Worm (Caenorhabditis elegans): Measurements from ENCODE around the gene tram-1.

Gene tram-1

ce11 chrIV:10243276-10243675 is 22.2 kb upstream of the tram-1 start, which contains the start of gene tkt-1 (continued):
- no peak for TF ChIP-seq F26F4.8 (GFP tag; conservative IDR thresholded peaks at IDR 0.05)
- no peak for TF ChIP-seq F10B5.3 (tag; optimal IDR thresholded peaks at IDR 0.05)
- no peak for TF ChIP-seq lir-3 (tag; optimal IDR thresholded peaks at IDR 0.05)
- no peak for TF ChIP-seq F49E8.2 (tag; optimal IDR thresholded peaks at IDR 0.05; ENCODE audit: borderline replicate concordance)
- TF ChIP-seq F44E2.7 (GFP tag; IDR thresholded peaks at IDR 0.05): no peak
- 0 out of 2 replicates have a peak, but pooled peaks have one; percentile 18 for TF ChIP-seq tra-1 (GFP tag; IDR thresholded peaks at IDR 0.05)
- TF ChIP-seq lim-7 (GFP tag; IDR thresholded peaks at IDR 0.05): no peak
- TF ChIP-seq Y48G9A.11 (GFP tag; IDR thresholded peaks at IDR 0.05): no peak
- TF ChIP-seq zfp-3 (GFP tag; conservative IDR thresholded peaks at IDR 0.05): no peak
- no peak for TF ChIP-seq zfp-2 (tag; optimal IDR thresholded peaks at IDR 0.05)
- TF ChIP-seq lin-29 (GFP tag; IDR thresholded peaks at IDR 0.05): no peak
- no peak for TF ChIP-seq nhr-41 (GFP tag; IDR thresholded peaks at IDR 0.05)
- TF ChIP-seq hlh-30 (tag; optimal IDR thresholded peaks at IDR 0.05; ENCODE audit: insufficient read depth): peak; percentile 21
- TF ChIP-seq ctbp-1 (GFP tag; IDR thresholded peaks at IDR 0.05): no peak
- TF ChIP-seq jun-1 (tag; optimal IDR thresholded peaks at IDR 0.05): no peak
- no peak for TF ChIP-seq D1046.2 (GFP tag; IDR thresholded peaks at IDR 0.05)
- no peak for TF ChIP-seq ceh-20 (GFP tag; IDR thresholded peaks at IDR 0.05)
- TF ChIP-seq Y75B8A.6 (GFP tag; IDR thresholded peaks at IDR 0.05): 0 out of 2 replicates have a peak, but pooled peaks have one; percentile 41
- TF ChIP-seq egl-43 (GFP tag; IDR thresholded peaks at IDR 0.05): no peak
- TF ChIP-seq snpc-1.2 (GFP tag; IDR thresholded peaks at IDR 0.05): no peak
- peak; percentile 19; the same call in 1 of the 2 replicates for TF ChIP-seq php-3 (GFP tag; IDR thresholded peaks at IDR 0.05)
- TF ChIP-seq nhr-77 (tag; optimal IDR thresholded peaks at IDR 0.05): peak; percentile 25
- TF ChIP-seq nhr-28 (tag; optimal IDR thresholded peaks at IDR 0.05): peak; percentile 67
- no peak for TF ChIP-seq ceh-44 (GFP tag; IDR thresholded peaks at IDR 0.05)
- no peak for TF ChIP-seq madf-9 (GFP tag; conservative IDR thresholded peaks at IDR 0.05)
- TF ChIP-seq egl-27 (tag; optimal IDR thresholded peaks at IDR 0.05): no peak
- TF ChIP-seq gei-8 (GFP tag; optimal IDR thresholded peaks at IDR 0.05): no peak
- TF ChIP-seq lin-39 (tag; optimal IDR thresholded peaks at IDR 0.05): no peak
- TF ChIP-seq ZK337.2 (GFP tag; IDR thresholded peaks at IDR 0.05): no peak
- TF ChIP-seq dmd-6 (GFP tag; IDR thresholded peaks at IDR 0.05): peak; percentile 72
- peak; percentile 25 for TF ChIP-seq nhr-48 (tag; optimal IDR thresholded peaks at IDR 0.05)
- no peak for TF ChIP-seq spr-1 (tag; optimal IDR thresholded peaks at IDR 0.05)
- no peak for TF ChIP-seq unc-130 (GFP tag; optimal IDR thresholded peaks at IDR 0.05)
- no peak for TF ChIP-seq cey-2 (tag; optimal IDR thresholded peaks at IDR 0.05; ENCODE audit: borderline replicate concordance, insufficient read depth)
- no peak for TF ChIP-seq nhr-42 (GFP tag; IDR thresholded peaks at IDR 0.05)
- no peak for TF ChIP-seq snpc-4 (tag; optimal IDR thresholded peaks at IDR 0.05)
- TF ChIP-seq skn-1 (tag; optimal IDR thresholded peaks at IDR 0.05): no peak
- peak; percentile 10 for TF ChIP-seq lin-13 (GFP tag; optimal IDR thresholded peaks at IDR 0.05)
- no peak for TF ChIP-seq nhr-25 (tag; optimal IDR thresholded peaks at IDR 0.05; ENCODE audit: borderline replicate concordance, insufficient read depth)
- TF ChIP-seq daf-8 (GFP tag; IDR thresholded peaks at IDR 0.05): no peak
- TF ChIP-seq Y5F2A.4 (GFP tag; optimal IDR thresholded peaks at IDR 0.05): no peak
- TF ChIP-seq arid-1 (GFP tag; conservative IDR thresholded peaks at IDR 0.05): no peak
- TF ChIP-seq zag-1 (tag; optimal IDR thresholded peaks at IDR 0.05): no peak
- no peak for TF ChIP-seq attf-4 (tag; optimal IDR thresholded peaks at IDR 0.05)
- no peak for TF ChIP-seq set-16 (GFP tag; IDR thresholded peaks at IDR 0.05)
- no peak for TF ChIP-seq daf-16 (GFP tag; optimal IDR thresholded peaks at IDR 0.05)
- peak; percentile 94 for TF ChIP-seq daf-16 (tag; optimal IDR thresholded peaks at IDR 0.05)
- TF ChIP-seq sdz-12 (GFP tag; optimal IDR thresholded peaks at IDR 0.05): no peak
- no peak for TF ChIP-seq unc-62 (GFP tag; optimal IDR thresholded peaks at IDR 0.05 in 1 of 2)
- no peak for TF ChIP-seq unc-62 (tag; optimal IDR thresholded peaks at IDR 0.05)
- TF ChIP-seq spr-3 (GFP tag; optimal IDR thresholded peaks at IDR 0.05): no peak
- TF ChIP-seq hlh-11 (tag; optimal IDR thresholded peaks at IDR 0.05): peak; percentile 49

All from whole organism, L4 larva.